Fruit fly (Drosophila melanogaster) whole organism, wandering third instar larva: ENCODE measurements around the gene Remo.

Experiments used
- Abd-B ChIP-seq: fragments of >200 bp; optimal IDR thresholded peaks from 2 replicates; lab custom pipeline; 2017; ENCODE audit warnings: missing biosample characterization, missing genetic modification characterization
- CG32264 ChIP-seq: fragments of 200-800 bp; sonication (Bioruptor generic); optimal IDR thresholded peaks from 2 replicates; lab custom pipeline; 2016; ENCODE audit warnings: missing biosample characterization, missing genetic modification characterization
- CG9705 ChIP-seq: fragments of 200-800 bp; sonication (Bioruptor generic); optimal IDR thresholded peaks from 2 replicates; lab custom pipeline; 2018; ENCODE audit warnings: missing biosample characterization, mild to moderate bottlenecking, missing genetic modification characterization
- CrebA ChIP-seq: fragments of 200-800 bp; sonication (Bioruptor generic); optimal IDR thresholded peaks from 2 replicates; lab custom pipeline; 2016; ENCODE audit warnings: missing biosample characterization, mild to moderate bottlenecking, missing genetic modification characterization, borderline replicate concordance
- Dfd ChIP-seq: fragments of >200 bp; optimal IDR thresholded peaks from 2 replicates; lab custom pipeline; 2017; ENCODE audit warnings: missing biosample characterization, missing genetic modification characterization
- Dif ChIP-seq: fragments of 200-275, 200-300 bp; sonication (Bioruptor generic); optimal IDR thresholded peaks from 2 replicates; lab custom pipeline; 2018; ENCODE audit warnings: missing biosample characterization, missing genetic modification characterization; ENCODE audit not compliant: partially characterized antibody
- GATAd ChIP-seq: sonication (Bioruptor generic); optimal IDR thresholded peaks from 2 replicates; lab custom pipeline; 2016; ENCODE audit warnings: missing biosample characterization, missing genetic modification characterization
- HLH106 ChIP-seq: fragments of 200-800 bp; optimal IDR thresholded peaks from 3 replicates; lab custom pipeline; 2019; ENCODE audit warnings: missing biosample characterization, mild to moderate bottlenecking, missing genetic modification characterization, moderate library complexity
- Hr78 ChIP-seq: fragments of >200 bp; optimal IDR thresholded peaks from 2 replicates; lab custom pipeline; 2017; ENCODE audit warnings: missing biosample characterization, missing genetic modification characterization
- Hr83 ChIP-seq: fragments of 200-300 bp; sonication (Bioruptor generic); optimal IDR thresholded peaks from 2 replicates; lab custom pipeline; 2016; ENCODE audit warnings: missing biosample characterization, mild to moderate bottlenecking, missing genetic modification characterization, moderate library complexity; ENCODE audit not compliant: poor library complexity, severe bottlenecking
- Jra ChIP-seq: sonication (Bioruptor generic); optimal IDR thresholded peaks from 2 replicates; lab custom pipeline; 2016; ENCODE audit warnings: missing biosample characterization, missing genetic modification characterization
- Mio ChIP-seq: sonication (Bioruptor generic); optimal IDR thresholded peaks from 2 replicates; lab custom pipeline; 2016; ENCODE audit warnings: missing biosample characterization, missing genetic modification characterization
- Myc ChIP-seq: fragments of >200 bp; optimal IDR thresholded peaks from 2 replicates; lab custom pipeline; 2017
- N ChIP-seq: fragments of >200 bp; optimal IDR thresholded peaks from 2 replicates; lab custom pipeline; 2018; ENCODE audit warnings: missing biosample characterization, missing external identifiers, missing genetic modification characterization
- OdsH ChIP-seq: fragments of 200-800 bp; sonication (Bioruptor generic); optimal IDR thresholded peaks from 2 replicates; lab custom pipeline; 2016; ENCODE audit warnings: missing biosample characterization, mild to moderate bottlenecking, missing genetic modification characterization
- Rel ChIP-seq, 2 experiments: fragments of 200-800 bp; sonication (Bioruptor generic) in 1 of 2; optimal IDR thresholded peaks; 2 replicates in 1 of 2; 3 replicates in 1 of 2; lab custom pipeline; 2016 to 2019; ENCODE audit warnings: mild to moderate bottlenecking in 2 of 2, missing biosample characterization in 2 of 2, missing genetic modification characterization in 2 of 2, moderate library complexity in 1 of 2
- Sp1 ChIP-seq: fragments of 200-800 bp; sonication (Bioruptor generic); optimal IDR thresholded peaks from 3 replicates; lab custom pipeline; 2019; ENCODE audit warnings: missing biosample characterization, mild to moderate bottlenecking, missing genetic modification characterization, moderate library complexity
- Vsx2 ChIP-seq: fragments of 200-300, 225-300 bp; sonication (Bioruptor generic); optimal IDR thresholded peaks from 2 replicates; lab custom pipeline; 2018; ENCODE audit warnings: missing biosample characterization, missing genetic modification characterization; ENCODE audit not compliant: partially characterized antibody
- br ChIP-seq: fragments of 200-800 bp; sonication (Bioruptor generic); optimal IDR thresholded peaks from 2 replicates; lab custom pipeline; 2016; ENCODE audit warnings: missing biosample characterization, missing genetic modification characterization
- brk ChIP-seq: fragments of 200-800 bp; sonication (Bioruptor generic); optimal IDR thresholded peaks from 2 replicates; lab custom pipeline; 2016; ENCODE audit warnings: missing biosample characterization, mild to moderate bottlenecking, missing genetic modification characterization
- dl ChIP-seq, 2 experiments: fragments of 175-275, 200-275 bp in 1 of 2; fragments of 200-275 bp in 1 of 2; sonication (Bioruptor generic); optimal IDR thresholded peaks; lab custom pipeline; 2018; ENCODE audit warnings: mild to moderate bottlenecking in 2 of 2, missing biosample characterization in 2 of 2, missing genetic modification characterization in 2 of 2, moderate library complexity in 2 of 2; ENCODE audit not compliant: partially characterized antibody in 2 of 2, insufficient read depth in 1 of 2
- dsf ChIP-seq: sonication (Bioruptor generic); optimal IDR thresholded peaks from 2 replicates; lab custom pipeline; 2016; ENCODE audit warnings: missing biosample characterization, missing genetic modification characterization, borderline replicate concordance
- ey ChIP-seq: fragments of 200-800 bp; sonication (Bioruptor generic); optimal IDR thresholded peaks from 2 replicates; lab custom pipeline; 2016; ENCODE audit warnings: missing biosample characterization, missing genetic modification characterization
- fru ChIP-seq: fragments of 200-800 bp; sonication (Bioruptor generic); optimal IDR thresholded peaks from 3 replicates; lab custom pipeline; 2016; ENCODE audit warnings: missing biosample characterization, mild to moderate bottlenecking, missing genetic modification characterization
- h ChIP-seq: fragments of 200-800 bp; sonication (Bioruptor generic); optimal IDR thresholded peaks from 3 replicates; lab custom pipeline; 2016; ENCODE audit warnings: missing biosample characterization, mild to moderate bottlenecking, missing genetic modification characterization
- jim ChIP-seq: fragments of 175-275, 200-325 bp; sonication (Bioruptor generic); optimal IDR thresholded peaks from 2 replicates; lab custom pipeline; 2016; ENCODE audit warnings: missing biosample characterization, mild to moderate bottlenecking, missing genetic modification characterization
- lola ChIP-seq: fragments of >200 bp; optimal IDR thresholded peaks from 2 replicates; lab custom pipeline; 2017; ENCODE audit warnings: missing biosample characterization, missing genetic modification characterization
- pan ChIP-seq: fragments of >200 bp; optimal IDR thresholded peaks from 2 replicates; lab custom pipeline; 2017
- psq ChIP-seq: fragments of 200-800 bp; sonication (Bioruptor generic); optimal IDR thresholded peaks from 3 replicates; lab custom pipeline; 2017; ENCODE audit warnings: missing biosample characterization, mild to moderate bottlenecking, missing genetic modification characterization, moderate library complexity
- rgr ChIP-seq: fragments of 200-800 bp; sonication (Bioruptor generic); optimal IDR thresholded peaks from 3 replicates; lab custom pipeline; 2016; ENCODE audit warnings: missing biosample characterization, mild to moderate bottlenecking, missing genetic modification characterization
- sv ChIP-seq: fragments of 200-800 bp; sonication (Bioruptor generic); optimal IDR thresholded peaks from 3 replicates; lab custom pipeline; 2016; ENCODE audit warnings: missing biosample characterization, missing genetic modification characterization
- tai ChIP-seq: sonication (Bioruptor generic); optimal IDR thresholded peaks from 2 replicates; lab custom pipeline; 2016; ENCODE audit warnings: missing biosample characterization, missing genetic modification characterization
- usp ChIP-seq: fragments of >200 bp; optimal IDR thresholded peaks from 2 replicates; lab custom pipeline; 2017; ENCODE audit warnings: missing biosample characterization, missing genetic modification characterization
- woc ChIP-seq: sonication (Bioruptor generic); optimal IDR thresholded peaks from 2 replicates; lab custom pipeline; 2016; ENCODE audit warnings: missing biosample characterization, mild to moderate bottlenecking, missing genetic modification characterization

The Remo gene

dm6 chrX:13312200-13312599, 24.3 kb downstream of the Remo start (continued):
- TF ChIP-seq Dfd (GFP tag; lab: Kevin White, UChicago): no peak

DNA sequence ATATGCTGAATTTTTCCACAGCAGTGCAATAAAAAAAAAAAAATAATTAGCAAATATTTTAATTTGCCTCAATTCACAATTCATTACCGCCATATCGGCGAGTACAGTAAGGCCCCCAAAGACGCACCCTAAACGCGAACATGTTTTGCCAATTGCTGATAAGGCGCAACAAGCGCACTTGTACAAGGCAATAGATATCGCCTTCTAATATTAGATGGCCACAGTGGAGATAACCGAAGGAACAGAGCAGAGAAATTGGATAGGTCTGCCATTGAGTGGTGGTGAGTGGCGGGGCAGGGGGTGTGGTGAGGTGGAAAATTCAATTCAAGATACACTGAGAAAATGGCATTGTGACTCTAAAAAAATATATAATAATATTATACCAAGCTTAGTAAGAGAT, 25.3 kb downstream of the Remo start:
- TF ChIP-seq jim (no peak), sv (GFP tag; lab: Kevin White, UChicago) (no peak), fru (GFP tag; lab: Kevin White, UChicago) (no peak), usp (no peak), CG9705 (GFP tag; lab: Kevin White, UChicago) (no peak), Myc (lab: Kevin White, UChicago) (no peak), woc (GFP tag; lab: Kevin White, UChicago) (no peak), psq (GFP tag; lab: Kevin White, UChicago) (no peak), tai (GFP tag; lab: Kevin White, UChicago) (no peak), br (GFP tag; lab: Kevin White, UChicago) (no peak), Sp1 (no peak), lola (GFP tag; lab: Kevin White, UChicago) (no peak), Dfd (GFP tag; lab: Kevin White, UChicago) (no peak)

dm6 chrX:13314323-13314722, 26.5 kb downstream of the Remo start:
- TF ChIP-seq Dif (GFP tag; lab: Kevin White, UChicago): no peak
- no peak for TF ChIP-seq psq (GFP tag; lab: Kevin White, UChicago)
- TF ChIP-seq Hr78 (GFP tag; lab: Kevin White, UChicago): no peak
- TF ChIP-seq jim: no peak
- no peak for TF ChIP-seq Dfd (GFP tag; lab: Kevin White, UChicago)
- TF ChIP-seq usp: no peak
- no peak for TF ChIP-seq Sp1
- no peak for TF ChIP-seq Abd-B (GFP tag; lab: Kevin White, UChicago)
- TF ChIP-seq CG9705 (GFP tag; lab: Kevin White, UChicago): no peak
- TF ChIP-seq br (GFP tag; lab: Kevin White, UChicago): no peak

DNA sequence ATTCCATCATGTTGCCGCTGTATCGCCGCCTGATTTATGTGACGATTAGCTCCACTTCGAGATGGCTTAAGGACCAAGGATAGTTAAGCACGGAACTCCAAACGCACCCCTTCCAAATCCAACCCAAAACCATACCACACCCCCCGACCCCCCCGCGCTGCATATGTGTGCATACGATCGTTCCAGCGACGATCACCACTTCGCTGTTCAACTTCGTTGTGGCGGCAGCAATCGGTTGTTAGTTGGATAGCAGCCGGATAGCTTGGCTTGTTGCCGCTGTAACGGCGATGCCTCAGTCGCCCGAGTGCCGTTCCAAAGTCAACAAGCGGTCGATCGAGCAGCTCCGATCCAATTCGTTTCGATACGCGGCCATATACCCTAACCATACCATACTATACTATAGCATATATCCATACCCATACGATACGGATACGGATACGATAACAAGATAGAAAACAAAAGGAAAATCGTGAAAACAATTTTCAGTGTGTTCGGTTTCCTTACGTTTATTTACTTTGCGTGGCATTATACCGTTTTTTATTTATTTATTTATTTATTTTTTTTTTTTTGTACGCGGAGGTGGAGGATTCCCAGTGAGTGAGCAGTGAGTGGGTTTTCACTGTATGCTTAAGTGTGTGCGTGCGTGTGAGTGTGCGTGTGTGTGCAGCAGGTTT, 27.1 kb downstream of the Remo start:
- TF ChIP-seq Dfd (GFP tag; lab: Kevin White, UChicago) (peak; percentile 25), HLH106 (tag; lab: Kevin White, UChicago) (no peak)

- TF ChIP-seq N (no peak), woc (GFP tag; lab: Kevin White, UChicago) (no peak), Vsx2 (no peak), dsf (GFP tag; lab: Kevin White, UChicago) (no peak), GATAd (no peak), dl (GFP tag; optimal IDR thresholded peaks at IDR 0.05; lab: Kevin White, UChicago; ENCODE audit: insufficient read depth in 1 of 2, partially characterized antibody in 2 of 2) (no peak), lola (GFP tag; lab: Kevin White, UChicago) (no peak), ey (GFP tag; lab: Kevin White, UChicago) (no peak), Dif (GFP tag; lab: Kevin White, UChicago) (no peak), CG32264 (GFP tag; lab: Kevin White, UChicago) (no peak), sv (GFP tag; lab: Kevin White, UChicago) (no peak), Sp1 (no peak), pan (lab: Kevin White, UChicago) (no peak), Mio (no peak), OdsH (GFP tag; lab: Kevin White, UChicago) (no peak), fru (GFP tag; lab: Kevin White, UChicago) (no peak), Hr78 (GFP tag; lab: Kevin White, UChicago) (no peak), rgr (GFP tag; lab: Kevin White, UChicago) (no peak), br (GFP tag; lab: Kevin White, UChicago) (no peak)
- TF ChIP-seq, all 38 proteins: peak for 0
These were observed 27.6 kb downstream of the Remo start for dm6 chrX:13315463-13315817.

dm6 chrX:13319376-13319883, 31.6 kb downstream of the Remo start:
- TF ChIP-seq brk (GFP tag; lab: Kevin White, UChicago) (peak; percentile 37), br (GFP tag; lab: Kevin White, UChicago) (no peak), HLH106 (tag; lab: Kevin White, UChicago) (peak; percentile 78), OdsH (GFP tag; lab: Kevin White, UChicago) (peak; percentile 41), Sp1 (peak; percentile 88), Hr83 (GFP tag; lab: Kevin White, UChicago) (no peak), h (GFP tag; lab: Kevin White, UChicago) (peak; percentile 49), psq (GFP tag; lab: Kevin White, UChicago) (peak; percentile 50), woc (GFP tag; lab: Kevin White, UChicago) (peak; percentile 76), GATAd (no peak), tai (GFP tag; lab: Kevin White, UChicago) (no peak), rgr (GFP tag; lab: Kevin White, UChicago) (peak; percentile 32), Jra (GFP tag; lab: Kevin White, UChicago) (no peak), Dif (GFP tag; lab: Kevin White, UChicago) (peak; percentile 86), Rel (GFP tag; optimal IDR thresholded peaks at IDR 0.05; lab: Kevin White, UChicago) (no peak), Rel (tag; optimal IDR thresholded peaks at IDR 0.05; lab: Kevin White, UChicago) (peak; percentile 65), fru (GFP tag; lab: Kevin White, UChicago) (peak; percentile 35), CG9705 (GFP tag; lab: Kevin White, UChicago) (peak; percentile 60), N (no peak), dl (GFP tag; optimal IDR thresholded peaks at IDR 0.05; lab: Kevin White, UChicago; ENCODE audit: insufficient read depth in 1 of 2, partially characterized antibody in 2 of 2) (peak; percentile 58 to 83), sv (GFP tag; lab: Kevin White, UChicago) (no peak), CrebA (GFP tag; lab: Kevin White, UChicago) (peak; percentile 1), Vsx2 (peak; percentile 74), jim (no peak), pan (lab: Kevin White, UChicago) (no peak)
